Worm (Caenorhabditis elegans) whole organism, L2 larva: ENCODE results near the gene disl-2.

ENCODE experiments used
- C34F6.9 ChIP-seq: fragments of 150-350 bp; optimal IDR thresholded peaks from 2 replicates; lab custom pipeline; 2014; ENCODE audit warnings: missing biosample characterization, missing genetic modification characterization
- F13H6.1 ChIP-seq: sonication (generic microtip); optimal IDR thresholded peaks from 2 replicates; lab custom pipeline; 2016; ENCODE audit warnings: missing genetic modification characterization, missing compliant biosample characterization
- Y55F3AM.14 ChIP-seq: fragments of 200-800 bp; sonication (Bioruptor generic); optimal IDR thresholded peaks from 2 replicates; lab custom pipeline; 2018; ENCODE audit warnings: mild to moderate bottlenecking, missing genetic modification characterization, missing compliant biosample characterization
- ZK546.5 ChIP-seq: sonication (generic microtip); optimal IDR thresholded peaks from 2 replicates; lab custom pipeline; 2017; ENCODE audit warnings: missing biosample characterization, missing genetic modification characterization
- alr-1 ChIP-seq: fragments of 150-350 bp; optimal IDR thresholded peaks from 2 replicates; lab custom pipeline; 2014; ENCODE audit warnings: missing biosample characterization, missing genetic modification characterization
- aly-2 ChIP-seq: fragments of 150-350 bp; optimal IDR thresholded peaks from 2 replicates; lab custom pipeline; 2014; ENCODE audit warnings: missing biosample characterization, missing genetic modification characterization
- ceh-82 ChIP-seq: fragments of 150-350 bp; optimal IDR thresholded peaks from 2 replicates; lab custom pipeline; 2014; ENCODE audit warnings: missing biosample characterization, missing genetic modification characterization
- crh-2 ChIP-seq: sonication (generic microtip); optimal IDR thresholded peaks from 2 replicates; lab custom pipeline; 2017; ENCODE audit warnings: missing biosample characterization, missing genetic modification characterization
- egl-27 ChIP-seq: sonication (generic microtip); optimal IDR thresholded peaks from 3 replicates; lab custom pipeline; 2017; ENCODE audit warnings: missing biosample characterization, missing genetic modification reagents, missing genetic modification characterization
- elt-1 ChIP-seq: fragments of 150-350 bp; optimal IDR thresholded peaks from 2 replicates; lab custom pipeline; 2014; ENCODE audit warnings: missing biosample characterization, missing genetic modification characterization
- elt-3 ChIP-seq: sonication (generic microtip); optimal IDR thresholded peaks from 2 replicates; lab custom pipeline; 2017; ENCODE audit warnings: missing biosample characterization, missing genetic modification characterization
- fos-1 ChIP-seq: fragments of 150-350 bp; optimal IDR thresholded peaks from 2 replicates; lab custom pipeline; 2014; ENCODE audit warnings: missing biosample characterization, missing genetic modification characterization
- gmeb-1 ChIP-seq: fragments of 150-350 bp; optimal IDR thresholded peaks from 2 replicates; lab custom pipeline; 2014; ENCODE audit warnings: missing biosample characterization, missing genetic modification characterization
- lin-11 ChIP-seq: fragments of 150-350 bp; sonication (generic microtip); optimal IDR thresholded peaks from 2 replicates; lab custom pipeline; 2014; ENCODE audit warnings: missing biosample characterization, missing genetic modification characterization, inconsistent platforms, mixed read lengths
- lin-13 ChIP-seq: fragments of 150-350 bp; optimal IDR thresholded peaks from 2 replicates; lab custom pipeline; 2014; ENCODE audit warnings: missing biosample characterization, missing genetic modification reagents, missing genetic modification characterization
- lin-39 ChIP-seq: fragments of 150-350 bp; optimal IDR thresholded peaks from 2 replicates; lab custom pipeline; 2014; ENCODE audit warnings: missing biosample characterization, missing genetic modification reagents, missing genetic modification characterization
- lsy-2 ChIP-seq, 2 experiments: fragments of 150-350 bp in 1 of 2; sonication (generic microtip) in 1 of 2; optimal IDR thresholded peaks; 2 replicates each; lab custom pipeline; 2014 to 2017; ENCODE audit warnings: missing biosample characterization in 2 of 2, missing genetic modification characterization in 2 of 2
- mab-5 ChIP-seq: fragments of 150-350 bp; optimal IDR thresholded peaks from 2 replicates; lab custom pipeline; 2014; ENCODE audit warnings: missing biosample characterization, missing genetic modification characterization
- mbf-1 ChIP-seq: sonication (generic microtip); optimal IDR thresholded peaks from 2 replicates; lab custom pipeline; 2017; ENCODE audit warnings: missing biosample characterization, missing genetic modification characterization
- mdl-1 ChIP-seq, 2 experiments: fragments of 150-350 bp in 1 of 2; sonication (generic microtip) in 1 of 2; optimal IDR thresholded peaks; 2 replicates each; lab custom pipeline; 2017; ENCODE audit warnings: missing biosample characterization in 2 of 2, missing genetic modification characterization in 2 of 2
- nhr-10 ChIP-seq: sonication (generic microtip); optimal IDR thresholded peaks from 2 replicates; lab custom pipeline; 2017; ENCODE audit warnings: missing biosample characterization, missing genetic modification characterization
- nhr-11 ChIP-seq: fragments of 150-350 bp; optimal IDR thresholded peaks from 2 replicates; lab custom pipeline; 2014; ENCODE audit warnings: missing biosample characterization, missing genetic modification characterization
- nhr-129 ChIP-seq: fragments of 150-350 bp; optimal IDR thresholded peaks from 2 replicates; lab custom pipeline; 2014; ENCODE audit warnings: missing biosample characterization, missing genetic modification characterization
- nhr-21 ChIP-seq: fragments of 150-350 bp; optimal IDR thresholded peaks from 2 replicates; lab custom pipeline; 2014; ENCODE audit warnings: missing biosample characterization, missing genetic modification characterization
- nhr-23 ChIP-seq: fragments of 150-350 bp; optimal IDR thresholded peaks from 2 replicates; lab custom pipeline; 2014; ENCODE audit warnings: missing biosample characterization, missing genetic modification reagents, missing genetic modification characterization
- nhr-25 ChIP-seq: fragments of 150-350 bp; sonication (generic microtip); optimal IDR thresholded peaks from 3 replicates; lab custom pipeline; 2014; ENCODE audit warnings: missing biosample characterization, missing genetic modification characterization
- nhr-6 ChIP-seq: fragments of 150-350 bp; optimal IDR thresholded peaks from 2 replicates; lab custom pipeline; 2014; ENCODE audit warnings: missing biosample characterization, missing genetic modification characterization
- peb-1 ChIP-seq: fragments of 150-350 bp; optimal IDR thresholded peaks from 2 replicates; lab custom pipeline; 2014; ENCODE audit warnings: missing biosample characterization, missing genetic modification characterization
- sem-4 ChIP-seq: fragments of 150-350 bp; optimal IDR thresholded peaks from 2 replicates; lab custom pipeline; 2014; ENCODE audit warnings: missing biosample characterization, missing genetic modification reagents, missing genetic modification characterization
- skn-1 ChIP-seq: sonication (generic microtip); optimal IDR thresholded peaks from 2 replicates; lab custom pipeline; 2017; ENCODE audit warnings: missing biosample characterization, missing genetic modification characterization
- sma-3 ChIP-seq: sonication (generic microtip); optimal IDR thresholded peaks from 2 replicates; lab custom pipeline; 2016; ENCODE audit warnings: missing genetic modification reagents, missing genetic modification characterization, missing compliant biosample characterization
- sma-9 ChIP-seq, 2 experiments: fragments of 150-350 bp in 1 of 2; sonication (generic microtip) in 1 of 2; optimal IDR thresholded peaks; 2 replicates each; lab custom pipeline; 2014 to 2016; ENCODE audit warnings: missing genetic modification characterization in 2 of 2, mild to moderate bottlenecking in 1 of 2, missing biosample characterization in 1 of 2, missing compliant biosample characterization in 1 of 2, missing genetic modification reagents in 1 of 2, moderate library complexity in 1 of 2
- snpc-4 ChIP-seq: fragments of 150-350 bp; optimal IDR thresholded peaks from 2 replicates; lab custom pipeline; 2014; ENCODE audit warnings: missing biosample characterization, missing genetic modification characterization
- unc-39 ChIP-seq: fragments of 150-350 bp; optimal IDR thresholded peaks from 2 replicates; lab custom pipeline; 2014; ENCODE audit warnings: missing biosample characterization, missing genetic modification characterization
- unc-55 ChIP-seq: fragments of 150-350 bp; sonication (generic microtip); optimal IDR thresholded peaks from 3 replicates; lab custom pipeline; 2014; ENCODE audit warnings: missing biosample characterization, missing genetic modification reagents, missing genetic modification characterization
- zag-1 ChIP-seq: fragments of 150-350 bp; optimal IDR thresholded peaks from 2 replicates; lab custom pipeline; 2014; ENCODE audit warnings: missing biosample characterization, missing genetic modification characterization
- ztf-1 ChIP-seq: fragments of 200-800 bp; sonication (Bioruptor generic); conservative IDR thresholded peaks from 2 replicates; pipeline ENCODE4 v1.3.6; 2022; ENCODE audit warnings: missing genetic modification characterization, missing compliant biosample characterization
- ztf-11 ChIP-seq: sonication (generic microtip); optimal IDR thresholded peaks from 2 replicates; lab custom pipeline; 2017; ENCODE audit warnings: missing biosample characterization, missing genetic modification characterization
- ztf-4 ChIP-seq: fragments of 150-350 bp; optimal IDR thresholded peaks from 2 replicates; lab custom pipeline; 2014; ENCODE audit warnings: missing biosample characterization, missing genetic modification characterization

disl-2 gene

DNA sequence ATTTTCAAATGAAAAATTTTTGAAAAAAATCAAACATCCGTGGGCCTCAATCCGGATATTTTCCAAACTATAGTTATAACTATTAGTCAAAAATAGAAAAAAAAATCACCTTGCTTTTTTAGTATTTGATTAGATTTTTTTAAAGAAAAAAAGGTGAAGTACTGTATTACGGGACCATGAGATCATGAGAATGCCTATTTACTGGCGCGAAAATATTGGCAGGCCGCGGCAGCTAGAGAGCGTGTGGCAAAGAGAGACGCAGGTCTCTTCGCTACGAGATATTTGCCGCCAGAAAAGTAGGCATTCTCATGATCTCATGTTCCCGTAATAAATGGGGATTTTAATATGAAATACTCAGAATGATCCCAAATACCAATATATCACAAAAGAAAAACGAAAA is 38.0 kb upstream of the disl-2 start:
- TF ChIP-seq mab-5 (tag; lab: Kevin White, UChicago) (no peak), ZK546.5 (tag; lab: Kevin White, UChicago) (no peak), nhr-6 (tag; lab: Kevin White, UChicago) (no peak), mbf-1 (tag; lab: Kevin White, UChicago) (no peak), lin-39 (tag; lab: Kevin White, UChicago) (no peak), nhr-129 (tag; lab: Kevin White, UChicago) (no peak), ceh-82 (no peak), nhr-25 (tag; lab: Kevin White, UChicago) (no peak), peb-1 (no peak), ztf-1 (no peak), F13H6.1 (no peak), skn-1 (tag; lab: Kevin White, UChicago) (no peak), unc-55 (no peak), Y55F3AM.14 (GFP tag; lab: Kevin White, UChicago) (no peak), lin-13 (GFP tag; lab: Kevin White, UChicago) (no peak)

DNA sequence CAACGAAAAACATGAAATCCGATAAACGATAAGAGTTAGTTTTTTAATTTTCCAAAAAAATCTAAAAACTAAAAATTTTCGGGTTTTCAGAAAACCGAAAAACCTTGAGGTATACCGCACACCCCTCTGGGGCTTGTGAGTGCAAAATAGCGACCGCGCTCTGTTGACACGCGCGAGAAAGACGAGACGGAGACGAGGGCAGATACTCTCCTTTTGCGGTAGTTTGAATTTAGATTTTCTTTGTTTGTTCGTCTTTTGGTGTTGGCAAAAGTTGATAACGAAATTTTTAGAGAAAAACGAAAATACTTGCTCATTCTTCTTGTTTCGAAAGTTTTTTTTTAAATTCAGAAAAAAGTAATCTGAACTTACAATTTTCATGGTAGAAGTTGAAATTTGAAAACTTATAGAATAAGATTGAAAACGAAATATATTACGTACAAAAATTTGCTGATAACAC is 37.3 kb upstream of the disl-2 start, which contains the start of the genes W03A5.2 and Y32H12A.8:
Gene W03A5.2 (plus strand): TSS at position 407 of the 457 bp plus-strand sequence.
Gene Y32H12A.8 (minus strand): TSS at position 410 of the 457 bp plus-strand sequence.
- TF ChIP-seq zag-1: no peak
- peak; percentile 16 for TF ChIP-seq C34F6.9
- peak; percentile 76 for TF ChIP-seq unc-55
- TF ChIP-seq nhr-11 (tag; lab: Kevin White, UChicago): no peak
- peak; percentile 43 for TF ChIP-seq nhr-129 (tag; lab: Kevin White, UChicago)
- TF ChIP-seq sma-3 (GFP tag; lab: Kevin White, UChicago): no peak
- no peak for TF ChIP-seq mab-5 (tag; lab: Kevin White, UChicago)
- no peak for TF ChIP-seq Y55F3AM.14 (GFP tag; lab: Kevin White, UChicago)
- TF ChIP-seq alr-1 (tag; lab: Kevin White, UChicago): no peak
- no peak for TF ChIP-seq ztf-4 (tag; lab: Kevin White, UChicago)
- TF ChIP-seq nhr-10 (tag; lab: Kevin White, UChicago): no peak
- peak; percentile 80 for TF ChIP-seq gmeb-1
- no peak for TF ChIP-seq mdl-1 (tag; optimal IDR thresholded peaks at IDR 0.05; lab: Kevin White, UChicago)
- peak in 1 of 2 experiments; percentile 71 for TF ChIP-seq lsy-2 (tag; optimal IDR thresholded peaks at IDR 0.05; lab: Kevin White, UChicago)
- TF ChIP-seq lin-11: peak; percentile 10
- no peak for TF ChIP-seq egl-27 (tag; lab: Kevin White, UChicago)
- TF ChIP-seq lin-39 (tag; lab: Kevin White, UChicago): no peak
- no peak for TF ChIP-seq aly-2 (tag; lab: Kevin White, UChicago)
- TF ChIP-seq crh-2 (tag; lab: Kevin White, UChicago): peak; percentile 26
- TF ChIP-seq nhr-25 (tag; lab: Kevin White, UChicago): no peak

DNA sequence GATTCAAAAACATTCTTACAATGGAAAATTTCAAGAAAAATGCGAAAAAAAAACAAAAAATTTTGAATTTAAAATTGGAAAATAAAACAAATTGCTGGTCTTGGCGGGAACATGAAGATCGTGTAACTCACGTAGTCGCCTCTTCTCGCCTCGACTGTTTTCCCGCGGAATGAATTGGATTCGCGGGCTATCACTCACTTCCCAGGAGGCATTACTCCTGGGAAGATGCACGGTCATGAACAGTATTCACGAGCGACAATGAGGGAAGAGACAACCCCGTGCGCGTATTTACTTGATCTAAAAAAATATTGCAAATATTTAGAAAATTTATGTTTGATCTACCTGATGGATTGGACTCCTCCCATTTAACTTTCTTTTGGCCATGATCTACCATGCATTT is 36.7 kb upstream of the disl-2 start:
- TF ChIP-seq elt-3 (no peak), nhr-25 (tag; lab: Kevin White, UChicago) (no peak), alr-1 (tag; lab: Kevin White, UChicago) (no peak), elt-1 (tag; lab: Kevin White, UChicago) (no peak), mbf-1 (tag; lab: Kevin White, UChicago) (no peak)

DNA sequence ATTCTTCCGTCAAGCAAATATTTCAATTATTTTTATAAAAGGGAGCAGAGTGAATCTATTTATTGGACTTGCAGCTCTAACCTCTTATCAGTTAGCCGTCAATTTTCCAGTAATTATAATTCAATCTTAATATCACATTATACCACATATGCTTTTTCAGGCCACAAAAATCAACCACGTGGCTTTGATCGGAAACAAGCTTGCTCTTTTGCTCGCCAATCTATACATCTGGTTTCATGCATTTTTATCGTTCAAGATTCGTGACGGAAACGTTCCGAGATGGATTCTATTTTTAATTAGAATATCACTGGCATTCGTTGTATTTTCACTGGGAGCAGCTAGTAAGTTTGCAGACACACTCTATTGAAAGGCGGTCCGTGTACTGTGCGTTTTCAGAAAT is 35.9 kb upstream of the disl-2 start:
- TF ChIP-seq unc-39 (tag; lab: Kevin White, UChicago) (no peak), fos-1 (no peak), mab-5 (tag; lab: Kevin White, UChicago) (no peak), sma-9 (GFP tag; optimal IDR thresholded peaks at IDR 0.05; lab: Kevin White, UChicago) (no peak), sma-9 (tag; optimal IDR thresholded peaks at IDR 0.05; lab: Kevin White, UChicago) (no peak), snpc-4 (tag; lab: Kevin White, UChicago) (no peak), ztf-11 (no peak), peb-1 (no peak), Y55F3AM.14 (GFP tag; lab: Kevin White, UChicago) (no peak), nhr-25 (tag; lab: Kevin White, UChicago) (no peak), unc-55 (no peak), nhr-23 (tag; lab: Kevin White, UChicago) (no peak), F13H6.1 (no peak), sem-4 (tag; lab: Kevin White, UChicago) (no peak), nhr-21 (no peak), alr-1 (tag; lab: Kevin White, UChicago) (no peak), nhr-11 (tag; lab: Kevin White, UChicago) (no peak)
- TF ChIP-seq, all 48 proteins: peak for 0
